Fruit fly (Drosophila melanogaster): Measurements from ENCODE around the gene D2hgdh.

The D2hgdh gene

DNA sequence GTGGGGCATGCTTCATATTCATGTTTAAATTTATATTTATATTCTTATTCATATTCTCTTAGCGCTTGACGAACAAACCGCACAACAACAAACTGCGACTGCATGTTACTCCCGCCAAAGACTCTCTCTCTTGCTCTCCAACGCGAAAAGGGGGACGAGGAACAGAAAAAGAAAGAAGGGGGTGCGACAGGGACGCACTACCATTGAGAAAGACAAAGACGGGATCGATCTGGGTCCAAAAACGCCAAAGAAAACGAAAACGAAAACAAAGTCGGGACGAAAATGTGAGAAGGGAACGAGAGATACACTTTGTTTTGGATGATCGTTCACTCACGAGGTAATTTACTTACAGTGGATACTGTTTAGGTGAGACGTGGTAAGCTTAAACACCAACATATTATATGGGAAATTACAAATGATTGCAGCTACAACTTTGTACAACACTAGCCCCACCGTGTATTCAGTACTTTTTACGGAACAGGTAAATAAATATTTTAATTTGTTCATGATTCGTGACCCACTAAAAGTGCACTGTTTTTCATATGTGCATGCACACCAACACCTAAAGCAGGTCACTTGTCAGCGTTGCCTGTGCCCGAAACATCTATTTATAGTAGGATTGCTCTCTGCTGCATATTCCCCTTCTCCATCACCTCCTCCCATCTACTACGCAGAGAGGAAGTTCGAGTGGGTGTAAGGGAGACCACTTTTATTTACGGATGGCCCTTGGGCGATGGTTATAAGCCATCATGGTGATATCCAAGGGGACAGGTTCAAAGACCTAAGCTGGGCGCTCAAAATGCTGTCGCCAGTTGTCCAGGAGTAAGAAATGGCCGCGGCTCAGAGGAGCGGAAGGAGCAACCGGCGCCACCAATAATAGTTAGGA, 19.3 kb upstream of the D2hgdh start:
- TF ChIP-seq CG16863 (GFP tag; optimal IDR thresholded peaks at IDR 0.05), result peak; percentile 22
- TF ChIP-seq Ptx1 (GFP tag; IDR thresholded peaks at IDR 0.05), result peak; percentile 34; the same call in 1 of the 2 replicates
- TF ChIP-seq CoRest (tag; optimal IDR thresholded peaks at IDR 0.05), result peak; percentile 29
- peak; percentile 10 for TF ChIP-seq CG17385 (GFP tag; optimal IDR thresholded peaks at IDR 0.05)
- TF ChIP-seq CG13775 (GFP tag; optimal IDR thresholded peaks at IDR 0.05), result no peak
- TF ChIP-seq nau (GFP tag; optimal IDR thresholded peaks at IDR 0.05), result no peak
- TF ChIP-seq CG4617 (GFP tag; optimal IDR thresholded peaks at IDR 0.05; ENCODE audit: borderline replicate concordance), result no peak
- peak; percentile 45 for TF ChIP-seq PHDP (tag; optimal IDR thresholded peaks at IDR 0.05)
- no peak for TF ChIP-seq Bteb2 (GFP tag; optimal IDR thresholded peaks at IDR 0.05)
- no peak for TF ChIP-seq slp2 (GFP tag; optimal IDR thresholded peaks at IDR 0.05)
- TF ChIP-seq salm (tag; optimal IDR thresholded peaks at IDR 0.05), result no peak
- no peak for TF ChIP-seq CG6654 (GFP tag; optimal IDR thresholded peaks at IDR 0.05)
- TF ChIP-seq tin (GFP tag; optimal IDR thresholded peaks at IDR 0.05), result peak; percentile 20
- TF ChIP-seq CG1832 (GFP tag; optimal IDR thresholded peaks at IDR 0.05), result peak; percentile 72
- TF ChIP-seq CG6683 (GFP tag; optimal IDR thresholded peaks at IDR 0.05), result no peak
- no peak for TF ChIP-seq Sox100B (GFP tag; optimal IDR thresholded peaks at IDR 0.05)
- TF ChIP-seq CG10959 (GFP tag; IDR thresholded peaks at IDR 0.05), result no peak
- no peak for TF ChIP-seq Ets97D (GFP tag; optimal IDR thresholded peaks at IDR 0.05)
- TF ChIP-seq Dek (tag; optimal IDR thresholded peaks at IDR 0.05), result peak; percentile 6
- TF ChIP-seq Poxn (GFP tag; IDR thresholded peaks at IDR 0.05), result no peak
- TF ChIP-seq Drgx (GFP tag; IDR thresholded peaks at IDR 0.05), result peak; percentile 67
- TF ChIP-seq Nf-YB (GFP tag; optimal IDR thresholded peaks at IDR 0.05), result no peak
- peak; percentile 3 for TF ChIP-seq CG3407 (GFP tag; optimal IDR thresholded peaks at IDR 0.05)
- TF ChIP-seq eve (GFP tag; optimal IDR thresholded peaks at IDR 0.05), result no peak
- TF ChIP-seq sqz (GFP tag; optimal IDR thresholded peaks at IDR 0.05), result no peak
- no peak for TF ChIP-seq CG11696 (GFP tag; IDR thresholded peaks at IDR 0.05)
- TF ChIP-seq CG31388 (GFP tag; optimal IDR thresholded peaks at IDR 0.05), result no peak
- TF ChIP-seq unpg (GFP tag; optimal IDR thresholded peaks at IDR 0.05), result peak; percentile 49
- TF ChIP-seq wdn (GFP tag; IDR thresholded peaks at IDR 0.05), result no peak
- no peak for TF ChIP-seq schlank (tag; optimal IDR thresholded peaks at IDR 0.05)
- TF ChIP-seq Xbp1 (GFP tag; optimal IDR thresholded peaks at IDR 0.05), result peak; percentile 18
- no peak for TF ChIP-seq CG9215 (GFP tag; IDR thresholded peaks at IDR 0.05)
- TF ChIP-seq CG14965 (GFP tag; optimal IDR thresholded peaks at IDR 0.05; ENCODE audit: borderline replicate concordance), result no peak
- no peak for TF ChIP-seq CG3838 (GFP tag; optimal IDR thresholded peaks at IDR 0.05)
- TF ChIP-seq amos (GFP tag; IDR thresholded peaks at IDR 0.05; ENCODE audit: partially characterized antibody), result no peak
- no peak for TF ChIP-seq CG4328 (GFP tag; optimal IDR thresholded peaks at IDR 0.05)
- TF ChIP-seq org-1 (GFP tag; optimal IDR thresholded peaks at IDR 0.05), result peak; percentile 11
- no peak for TF ChIP-seq Hr39 (optimal IDR thresholded peaks at IDR 0.05)
- TF ChIP-seq disco-r (GFP tag; optimal IDR thresholded peaks at IDR 0.05), result no peak
- peak; percentile 22 for TF ChIP-seq az2 (GFP tag; optimal IDR thresholded peaks at IDR 0.05)
- TF ChIP-seq CG11085 (GFP tag; IDR thresholded peaks at IDR 0.05), result no peak
- peak; percentile 84 for TF ChIP-seq Med (GFP tag)
- no peak for TF ChIP-seq tup (GFP tag; optimal IDR thresholded peaks at IDR 0.05)
- TF ChIP-seq CG18764 (GFP tag; optimal IDR thresholded peaks at IDR 0.05), result no peak
- no peak; the same call in 1 of the 2 replicates for TF ChIP-seq CG10366 (GFP tag; IDR thresholded peaks at IDR 0.05)
- no peak for TF ChIP-seq kah (GFP tag; optimal IDR thresholded peaks at IDR 0.05)
- TF ChIP-seq Abd-B (GFP tag; optimal IDR thresholded peaks at IDR 0.05), result no peak
- 0 out of 3 replicates have a peak, but pooled peaks have one; percentile 43 for TF ChIP-seq CG11695 (GFP tag; IDR thresholded peaks at IDR 0.05)
- TF ChIP-seq CG14667 (GFP tag; IDR thresholded peaks at IDR 0.05), result no peak
- no peak for TF ChIP-seq hth (optimal IDR thresholded peaks at IDR 0.05)
